Fruit fly (Drosophila melanogaster) S2 (cell line): ENCODE results near the gene RpL13A.

Source experiments
- CG8478 ChIP-seq: fragments of >200 bp; optimal IDR thresholded peaks from 2 replicates; lab custom pipeline; 2018
- CTCF ChIP-seq, 2 experiments: fragments of >200 bp; optimal IDR thresholded peaks; 2 replicates each; lab custom pipeline; 2018

RpL13A gene

DNA sequence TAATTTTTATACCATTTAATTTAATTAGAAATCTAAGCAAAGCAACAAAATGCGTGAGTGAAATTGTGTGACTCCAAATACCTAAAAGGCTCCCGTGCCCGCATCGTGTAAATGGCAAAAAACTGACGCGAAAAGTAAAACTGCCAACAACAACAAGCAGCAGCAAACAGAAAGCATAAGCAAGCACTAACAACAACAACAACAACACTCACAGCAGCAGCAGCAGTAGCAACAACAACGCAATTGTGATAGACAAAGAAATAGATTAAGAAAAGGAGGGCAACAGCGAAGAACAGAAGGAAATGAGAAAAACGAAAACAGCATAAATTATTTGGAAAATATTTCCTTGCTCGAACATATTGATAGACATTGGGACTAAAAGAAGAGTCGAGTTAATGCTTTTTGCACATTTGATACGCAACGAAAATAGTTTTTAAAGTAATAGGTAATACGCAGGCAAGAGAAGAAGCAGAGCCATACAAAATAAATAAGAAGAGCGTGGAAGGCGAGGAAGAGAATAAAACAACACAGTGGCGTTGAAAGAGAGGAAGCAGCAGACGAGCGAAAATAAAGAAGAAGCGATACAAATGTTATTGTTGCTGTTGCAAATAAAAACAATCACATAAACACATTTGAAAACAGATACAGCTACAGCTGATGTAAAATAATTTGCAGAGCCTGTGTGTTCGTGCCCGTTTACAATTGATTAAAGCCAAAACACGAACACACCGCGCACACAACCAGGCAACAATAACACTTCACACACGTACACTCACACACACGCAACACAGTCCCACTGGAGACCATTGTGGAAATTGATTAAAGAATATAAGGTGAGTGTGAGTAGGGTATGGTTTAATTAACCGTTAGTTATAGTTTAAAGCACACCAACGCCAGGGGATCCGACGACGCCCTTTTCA is 45.7 kb downstream of the RpL13A start:
- no peak for TF ChIP-seq CG8478 (lab: Kevin White, UChicago)
- no peak for TF ChIP-seq CTCF (optimal IDR thresholded peaks at IDR 0.05; lab: Kevin White, UChicago)

DNA sequence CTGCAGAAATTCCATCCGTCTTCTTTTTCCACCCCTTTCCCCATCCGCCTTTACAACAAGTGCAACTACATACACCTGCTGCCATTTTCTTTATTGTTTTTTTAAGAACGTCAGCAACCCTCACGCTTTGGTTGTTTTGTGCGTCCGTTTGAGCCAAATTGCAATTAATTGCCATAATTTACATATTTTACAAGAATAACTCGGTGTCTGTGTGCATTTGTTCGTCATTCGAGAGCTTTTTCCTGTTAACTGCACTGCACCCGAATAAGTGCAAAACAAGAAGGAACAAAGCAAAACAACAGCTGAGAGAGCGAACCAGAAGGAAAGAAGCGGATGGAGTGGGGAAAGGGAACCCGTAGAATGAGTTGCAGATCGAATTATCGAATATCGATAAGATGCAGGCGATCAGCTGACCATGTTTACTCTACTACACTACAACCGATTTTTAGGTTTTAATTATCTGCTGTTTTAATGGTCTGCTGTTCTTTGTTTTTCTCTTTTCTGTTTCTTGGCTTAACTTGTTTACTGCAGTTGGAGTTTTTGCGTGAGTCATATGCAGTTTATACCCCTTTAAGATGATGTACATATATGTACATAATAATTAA is 46.5 kb downstream of the RpL13A start:
- TF ChIP-seq CG8478 (lab: Kevin White, UChicago): no peak
- no peak for TF ChIP-seq CTCF (optimal IDR thresholded peaks at IDR 0.05; lab: Kevin White, UChicago)

DNA sequence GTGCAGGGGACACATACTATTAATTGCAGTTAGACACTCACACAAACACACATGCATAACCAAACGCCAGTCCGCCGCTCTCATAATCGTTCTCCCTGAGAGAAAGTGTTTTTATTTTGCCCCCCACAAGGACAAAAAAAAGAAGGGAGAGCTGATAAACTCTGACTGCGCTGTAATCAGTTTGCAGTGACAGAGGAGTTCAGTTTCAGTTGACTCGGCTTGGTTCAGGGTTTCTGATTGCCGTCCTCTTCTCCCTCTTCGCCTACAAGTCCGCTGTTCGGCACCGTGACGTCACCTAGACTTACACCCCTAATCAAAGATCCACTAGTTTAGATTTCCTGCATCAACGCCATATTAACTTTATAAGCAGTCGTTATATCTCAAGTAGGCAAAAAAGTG is 47.0 kb downstream of the RpL13A start:
- TF ChIP-seq CTCF (optimal IDR thresholded peaks at IDR 0.05; lab: Kevin White, UChicago) (no peak), CG8478 (lab: Kevin White, UChicago) (no peak)

DNA sequence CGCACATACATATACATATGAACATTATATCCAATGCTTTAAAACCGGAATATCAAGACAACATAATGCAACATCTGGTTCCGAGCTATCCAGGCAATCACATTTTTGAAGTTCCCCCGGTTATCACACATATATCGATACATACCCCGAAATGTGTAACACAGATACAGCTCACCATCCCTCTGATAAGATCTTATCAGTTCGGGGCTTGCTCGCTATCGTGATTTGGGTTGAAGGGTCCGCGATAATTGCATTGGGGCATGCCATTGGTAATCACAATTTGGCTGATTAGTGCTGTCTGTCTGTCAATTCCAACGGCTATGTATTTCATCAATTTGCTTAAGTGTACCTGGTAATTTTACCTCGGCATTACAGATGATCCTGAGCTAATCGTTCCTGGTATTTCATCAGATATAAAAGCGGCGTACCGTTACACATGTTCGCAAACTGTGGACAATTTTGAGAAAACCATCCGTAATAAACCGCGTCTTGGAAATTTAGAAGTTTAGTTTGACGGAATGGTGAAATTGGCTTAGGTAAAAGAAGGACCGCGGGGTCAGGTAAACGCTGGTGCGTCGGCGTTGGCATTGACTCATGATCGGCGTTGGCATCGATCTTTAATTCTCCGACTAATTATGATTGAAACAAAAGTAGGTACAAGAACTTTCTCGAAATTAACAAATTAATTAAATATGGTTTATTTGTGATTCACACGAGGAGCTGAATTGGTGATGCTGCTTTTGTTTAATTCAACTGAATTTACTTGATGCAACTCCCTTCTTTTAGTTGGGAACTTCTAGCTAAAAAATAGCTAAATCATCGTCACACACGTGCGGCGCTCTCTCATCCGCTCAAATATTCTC is 47.8 kb downstream of the RpL13A start:
- TF ChIP-seq CTCF (optimal IDR thresholded peaks at IDR 0.05; lab: Kevin White, UChicago) (no peak), CG8478 (lab: Kevin White, UChicago) (no peak)

DNA sequence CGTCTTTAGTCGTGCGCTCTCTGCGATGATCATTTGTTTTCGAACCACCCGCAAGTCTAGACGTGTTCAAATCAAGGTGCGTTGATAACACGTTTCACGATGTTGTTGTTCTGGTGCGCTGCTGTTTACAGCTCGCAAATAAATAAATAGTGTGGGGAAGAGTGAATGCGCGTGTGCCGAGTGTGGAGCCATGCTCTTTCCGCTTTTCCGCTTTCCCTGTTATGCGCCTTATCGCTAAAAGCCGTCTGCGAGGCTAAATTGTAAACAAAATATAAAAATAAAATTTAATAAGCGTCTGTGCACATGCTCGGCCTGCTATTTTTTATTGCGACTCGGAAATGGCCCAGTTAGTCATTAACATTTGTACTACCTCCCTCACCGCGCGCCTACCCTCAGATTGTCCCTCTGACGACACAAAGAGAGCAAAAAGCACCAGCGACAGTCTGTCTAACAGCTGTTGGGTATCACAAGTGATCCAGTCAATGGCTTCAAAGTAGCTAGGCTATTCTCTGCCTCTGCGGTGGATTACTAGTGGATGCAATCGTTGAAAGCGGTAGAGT is 48.5 kb downstream of the RpL13A start:
- no peak for TF ChIP-seq CG8478 (lab: Kevin White, UChicago)
- TF ChIP-seq CTCF (optimal IDR thresholded peaks at IDR 0.05; lab: Kevin White, UChicago): no peak
